Worm (Caenorhabditis elegans) whole organism, L1 larva: ENCODE measurements around the gene F54H5.2.

Experiments
- C16A3.4 ChIP-seq: fragments of 150-350 bp; optimal IDR thresholded peaks from 2 replicates; lab custom pipeline; 2014; ENCODE audit warnings: missing biosample characterization, missing genetic modification characterization
- C34B4.2 ChIP-seq: sonication (generic microtip); optimal IDR thresholded peaks from 2 replicates; lab custom pipeline; 2017; ENCODE audit warnings: mild to moderate bottlenecking, missing genetic modification characterization, missing compliant biosample characterization
- F16B12.6 ChIP-seq: fragments of 150-350 bp; optimal IDR thresholded peaks from 2 replicates; lab custom pipeline; 2014; ENCODE audit warnings: missing biosample characterization, missing genetic modification characterization
- alr-1 ChIP-seq: fragments of 200-800 bp; sonication (Bioruptor generic); optimal IDR thresholded peaks from 2 replicates; lab custom pipeline; 2018; ENCODE audit warnings: borderline replicate concordance, mild to moderate bottlenecking, missing genetic modification characterization, missing compliant biosample characterization
- aly-2 ChIP-seq: fragments of 150-350 bp; optimal IDR thresholded peaks from 2 replicates; lab custom pipeline; 2014; ENCODE audit warnings: missing biosample characterization, missing genetic modification characterization
- ama-1 ChIP-seq: fragments of 150-350 bp; optimal IDR thresholded peaks from 2 replicates; lab custom pipeline; 2014
- blmp-1 ChIP-seq: fragments of 150-350 bp; optimal IDR thresholded peaks from 2 replicates; lab custom pipeline; 2014; ENCODE audit warnings: missing biosample characterization, missing genetic modification characterization
- ceh-82 ChIP-seq, 3 experiments: fragments of 150-350 bp in 1 of 3; sonication (generic microtip) in 2 of 3; optimal IDR thresholded peaks; 2 replicates each; lab custom pipeline; 2014 to 2017; ENCODE audit warnings: missing biosample characterization in 3 of 3, missing genetic modification characterization in 3 of 3
- ceh-88 ChIP-seq: fragments of 200-800 bp; sonication (Bioruptor generic); IDR thresholded peaks from 2 replicates; pipeline ENCODE4 v1.3.6; 2022; ENCODE audit warnings: missing genetic modification characterization, missing compliant biosample characterization
- ceh-90 ChIP-seq: sonication (generic microtip); optimal IDR thresholded peaks from 2 replicates; lab custom pipeline; 2016; ENCODE audit warnings: missing genetic modification characterization, missing compliant biosample characterization
- ces-1 ChIP-seq: fragments of 150-350 bp; optimal IDR thresholded peaks from 2 replicates; lab custom pipeline; 2014; ENCODE audit warnings: missing biosample characterization, missing genetic modification reagents, missing genetic modification characterization
- dpl-1 ChIP-seq, 3 experiments: fragments of 150-350 bp in 2 of 3; sonication (generic microtip) in 1 of 3; optimal IDR thresholded peaks; 2 replicates each; lab custom pipeline; 2014 to 2017; ENCODE audit warnings: missing biosample characterization in 3 of 3, missing genetic modification characterization in 3 of 3, missing genetic modification reagents in 3 of 3
- dsc-1 ChIP-seq: sonication (generic microtip); optimal IDR thresholded peaks from 2 replicates; lab custom pipeline; 2016; ENCODE audit warnings: mild to moderate bottlenecking, missing genetic modification characterization, missing compliant biosample characterization
- elt-3 ChIP-seq, 6 experiments: fragments of 150-350 bp in 1 of 6; sonication (generic microtip); optimal IDR thresholded peaks; 2 replicates each; lab custom pipeline; 2017 to 2018; ENCODE audit warnings: missing biosample characterization in 6 of 6, missing genetic modification characterization in 6 of 6, inconsistent platforms in 1 of 6
- ets-5 ChIP-seq: fragments of 200-800 bp; sonication (Bioruptor generic); IDR thresholded peaks from 2 replicates; pipeline ENCODE4 v1.3.6; 2022; ENCODE audit warnings: missing genetic modification characterization, missing compliant biosample characterization
- fkh-4 ChIP-seq: sonication (generic microtip); optimal IDR thresholded peaks from 2 replicates; lab custom pipeline; 2016; ENCODE audit warnings: missing compliant biosample characterization, missing genetic modification characterization, borderline replicate concordance
- fkh-8 ChIP-seq: sonication (generic microtip); optimal IDR thresholded peaks from 2 replicates; lab custom pipeline; 2016; ENCODE audit warnings: mild to moderate bottlenecking, missing genetic modification characterization, missing compliant biosample characterization
- hpl-2 ChIP-seq: fragments of 150-350 bp; optimal IDR thresholded peaks from 2 replicates; lab custom pipeline; 2014; ENCODE audit warnings: missing biosample characterization, missing genetic modification reagents, missing genetic modification characterization
- isw-1 ChIP-seq: fragments of 200-800 bp; sonication (Bioruptor generic); IDR thresholded peaks from 2 replicates; pipeline ENCODE4 v1.3.6; 2022; ENCODE audit warnings: missing genetic modification characterization, missing compliant biosample characterization
- lin-13 ChIP-seq: fragments of 150-350 bp; optimal IDR thresholded peaks from 2 replicates; lab custom pipeline; 2014; ENCODE audit warnings: missing biosample characterization, missing genetic modification reagents, missing genetic modification characterization
- lin-14 ChIP-seq: fragments of 200-800 bp; sonication (Bioruptor generic); optimal IDR thresholded peaks from 2 replicates; lab custom pipeline; 2018; ENCODE audit warnings: mild to moderate bottlenecking, missing genetic modification characterization, moderate library complexity, missing compliant biosample characterization
- lin-15B ChIP-seq: fragments of 150-350 bp; sonication (generic microtip); optimal IDR thresholded peaks from 3 replicates; lab custom pipeline; 2014; ENCODE audit warnings: missing biosample characterization, missing genetic modification characterization
- lin-35 ChIP-seq, 2 experiments: fragments of 150-350 bp; optimal IDR thresholded peaks; 2 replicates each; lab custom pipeline; 2014; ENCODE audit warnings: missing biosample characterization in 2 of 2, missing genetic modification characterization in 2 of 2, missing genetic modification reagents in 2 of 2
- lin-39 ChIP-seq: fragments of 150-350 bp; optimal IDR thresholded peaks from 2 replicates; lab custom pipeline; 2014; ENCODE audit warnings: missing biosample characterization, missing genetic modification reagents, missing genetic modification characterization
- lsy-2 ChIP-seq, 2 experiments: fragments of 150-350 bp; optimal IDR thresholded peaks; 2 replicates each; lab custom pipeline; 2014; ENCODE audit warnings: missing biosample characterization in 2 of 2, missing genetic modification characterization in 2 of 2
- mef-2 ChIP-seq: fragments of 150-350 bp; optimal IDR thresholded peaks from 2 replicates; lab custom pipeline; 2014; ENCODE audit warnings: missing biosample characterization, missing genetic modification characterization
- mep-1 ChIP-seq: fragments of 150-350 bp; optimal IDR thresholded peaks from 2 replicates; lab custom pipeline; 2014; ENCODE audit warnings: missing biosample characterization, missing genetic modification characterization
- nhr-11 ChIP-seq: fragments of 150-350 bp; optimal IDR thresholded peaks from 2 replicates; lab custom pipeline; 2014; ENCODE audit warnings: missing biosample characterization, missing genetic modification characterization
- nhr-19 ChIP-seq: fragments of 200-800 bp; sonication (Bioruptor generic); conservative IDR thresholded peaks from 2 replicates; pipeline ENCODE4 v1.3.6; 2022; ENCODE audit warnings: missing genetic modification characterization, missing compliant biosample characterization
- nhr-237 ChIP-seq: fragments of 150-350 bp; optimal IDR thresholded peaks from 2 replicates; lab custom pipeline; 2014; ENCODE audit warnings: missing biosample characterization, missing genetic modification characterization
- nhr-47 ChIP-seq: sonication (generic microtip); optimal IDR thresholded peaks from 2 replicates; lab custom pipeline; 2016; ENCODE audit warnings: mild to moderate bottlenecking, missing genetic modification characterization, moderate library complexity, missing compliant biosample characterization
- nhr-71 ChIP-seq: sonication (generic microtip); optimal IDR thresholded peaks from 2 replicates; lab custom pipeline; 2016; ENCODE audit warnings: mild to moderate bottlenecking, missing genetic modification characterization, moderate library complexity, missing compliant biosample characterization
- nhr-76 ChIP-seq: sonication (generic microtip); optimal IDR thresholded peaks from 2 replicates; lab custom pipeline; 2017; ENCODE audit warnings: missing biosample characterization, missing genetic modification characterization
- nhr-85 ChIP-seq: sonication (generic microtip); peaks from one replicate; lab custom pipeline; 2016; ENCODE audit warnings: missing genetic modification characterization, inconsistent platforms, missing compliant biosample characterization
- nhr-90 ChIP-seq: sonication (generic microtip); optimal IDR thresholded peaks from 2 replicates; lab custom pipeline; 2016; ENCODE audit warnings: mild to moderate bottlenecking, missing genetic modification characterization, missing compliant biosample characterization; ENCODE audit not compliant: poor library complexity
- pag-3 ChIP-seq: sonication (generic microtip); optimal IDR thresholded peaks from 2 replicates; lab custom pipeline; 2017; ENCODE audit warnings: missing genetic modification characterization, mild to moderate bottlenecking, missing compliant biosample characterization, antibody characterized with exemption, borderline replicate concordance; ENCODE audit not compliant: insufficient read depth
- pqm-1 ChIP-seq: sonication (generic microtip); optimal IDR thresholded peaks from 3 replicates; lab custom pipeline; 2017; ENCODE audit warnings: missing biosample characterization, missing genetic modification characterization
- rnt-1 ChIP-seq: sonication (generic microtip); optimal IDR thresholded peaks from 2 replicates; lab custom pipeline; 2016; ENCODE audit warnings: mild to moderate bottlenecking, missing genetic modification characterization, moderate library complexity, missing compliant biosample characterization
- snu-23 ChIP-seq: sonication (generic microtip); optimal IDR thresholded peaks from 2 replicates; lab custom pipeline; 2016; ENCODE audit warnings: missing genetic modification characterization, missing compliant biosample characterization
- sup-37 ChIP-seq: fragments of 200-800 bp; sonication (Bioruptor generic); optimal IDR thresholded peaks from 2 replicates; lab custom pipeline; 2018; ENCODE audit warnings: mild to moderate bottlenecking, missing genetic modification characterization, missing compliant biosample characterization
- unc-130 ChIP-seq: fragments of 150-350 bp; optimal IDR thresholded peaks from 2 replicates; lab custom pipeline; 2017; ENCODE audit warnings: missing biosample characterization, missing genetic modification characterization, inconsistent platforms
- unc-30 ChIP-seq: sonication (generic microtip); optimal IDR thresholded peaks from 2 replicates; lab custom pipeline; 2017; ENCODE audit warnings: missing biosample characterization, missing genetic modification characterization
- unc-62 ChIP-seq: fragments of 150-350 bp; optimal IDR thresholded peaks from 2 replicates; lab custom pipeline; 2014; ENCODE audit warnings: missing biosample characterization, missing genetic modification reagents, missing genetic modification characterization
- unc-98 ChIP-seq: fragments of 200-800 bp; sonication (Bioruptor generic); IDR thresholded peaks from 2 replicates; pipeline ENCODE4 v1.3.6; 2022; ENCODE audit warnings: missing genetic modification characterization, missing compliant biosample characterization
- xbp-1 ChIP-seq: sonication (generic microtip); optimal IDR thresholded peaks from 2 replicates; lab custom pipeline; 2016; ENCODE audit warnings: missing genetic modification characterization, missing compliant biosample characterization
- zip-4 ChIP-seq: fragments of 200-800 bp; sonication (Bioruptor generic); optimal IDR thresholded peaks from 2 replicates; lab custom pipeline; 2018; ENCODE audit warnings: mild to moderate bottlenecking, missing genetic modification characterization, moderate library complexity, missing compliant biosample characterization

Gene F54H5.2

DNA sequence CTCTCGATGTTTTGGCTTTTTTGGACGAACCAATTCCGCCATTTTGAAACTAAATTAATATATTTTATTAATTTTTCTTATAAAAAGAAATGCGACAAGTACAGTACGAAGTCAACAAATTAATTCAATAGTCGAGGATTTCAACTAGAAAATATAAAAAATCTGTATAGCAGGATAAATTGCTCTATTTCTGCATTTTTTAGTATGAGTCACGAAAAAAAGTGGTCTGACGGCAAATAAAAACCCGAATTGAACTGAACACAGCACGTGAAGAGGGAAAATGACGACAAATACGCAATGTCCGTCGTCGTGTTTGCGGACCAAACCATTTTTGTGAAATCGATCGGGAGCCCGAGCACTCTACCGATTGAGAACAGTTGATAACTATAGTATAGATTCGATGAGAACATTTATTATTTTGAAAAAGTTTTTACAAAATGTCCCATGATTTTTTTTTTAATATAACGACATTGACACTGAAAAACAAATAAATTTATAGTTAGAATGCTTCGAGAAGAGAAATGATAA is 17.9 kb upstream of the F54H5.2 start, which contains the start of gene epg-5 (continued):
- no peak for TF ChIP-seq nhr-19
- TF ChIP-seq nhr-71 (tag; lab: Kevin White, UChicago), result peak; percentile 38
- no peak for TF ChIP-seq ces-1 (GFP tag; lab: Kevin White, UChicago)
- peak; percentile 41 for TF ChIP-seq blmp-1 (tag; lab: Kevin White, UChicago)
- TF ChIP-seq lin-13 (GFP tag; lab: Kevin White, UChicago), result no peak
- TF ChIP-seq C16A3.4 (tag; lab: Kevin White, UChicago), result peak; percentile 6
- TF ChIP-seq ama-1 (lab: Kevin White, UChicago), result no peak
- no peak for TF ChIP-seq fkh-4 (tag; lab: Kevin White, UChicago)
- no peak for TF ChIP-seq lin-15B (tag; lab: Kevin White, UChicago)
- no peak for TF ChIP-seq unc-30 (tag; lab: Kevin White, UChicago)
- no peak for TF ChIP-seq hpl-2
- TF ChIP-seq nhr-47 (tag; lab: Kevin White, UChicago), result peak; percentile 8
- TF ChIP-seq nhr-76 (tag; lab: Kevin White, UChicago), result no peak
- peak; percentile 57 to 60 for TF ChIP-seq lin-35 (GFP tag; optimal IDR thresholded peaks at IDR 0.05; lab: Kevin White, UChicago)
- TF ChIP-seq pqm-1 (tag; lab: Kevin White, UChicago), result no peak
- no peak for TF ChIP-seq ets-5 (GFP tag; lab: Robert Waterston, UW)
- no peak for TF ChIP-seq alr-1
- peak in 1 of 3 experiments; percentile 14 for TF ChIP-seq ceh-82 (tag; optimal IDR thresholded peaks at IDR 0.05; lab: Kevin White, UChicago)
- TF ChIP-seq zip-4 (GFP tag; lab: Kevin White, UChicago), result no peak
- peak; percentile 89 for TF ChIP-seq F16B12.6 (tag; lab: Kevin White, UChicago)
- TF ChIP-seq rnt-1 (tag; lab: Kevin White, UChicago), result peak; percentile 31
- TF ChIP-seq fkh-8, result no peak
- no peak for TF ChIP-seq lin-39
- no peak for TF ChIP-seq mef-2
- no peak for TF ChIP-seq nhr-11
- TF ChIP-seq sup-37 (GFP tag; lab: Kevin White, UChicago), result no peak
- TF ChIP-seq C34B4.2, result no peak
- TF ChIP-seq unc-130 (tag; lab: Kevin White, UChicago), result no peak
- TF ChIP-seq ceh-90, result no peak
- no peak for TF ChIP-seq pag-3
- no peak for TF ChIP-seq unc-98

DNA sequence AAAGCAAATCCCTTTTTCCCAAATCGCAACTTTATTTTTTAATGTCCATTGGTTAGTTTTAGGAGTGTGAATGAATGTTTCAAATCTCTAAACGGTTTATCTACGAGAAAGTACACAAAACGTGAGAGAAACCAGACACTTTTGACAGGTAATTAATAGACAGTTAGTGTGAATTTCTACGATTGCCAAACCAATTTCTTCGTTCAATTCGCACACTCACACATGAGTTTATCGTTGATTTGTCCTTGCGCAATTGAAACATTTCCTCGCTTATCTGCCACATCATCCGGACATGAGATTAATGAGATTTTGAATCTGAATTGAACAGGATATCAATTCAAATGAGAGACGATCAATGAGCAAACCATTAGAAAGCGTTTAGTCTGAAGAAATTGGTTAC is 17.0 kb upstream of the F54H5.2 start:
- TF ChIP-seq zip-4 (GFP tag; lab: Kevin White, UChicago) (no peak), lin-14 (GFP tag; lab: Kevin White, UChicago) (peak; percentile 74), lsy-2 (tag; optimal IDR thresholded peaks at IDR 0.05; lab: Kevin White, UChicago) (peak; percentile 0 to 31), dpl-1 (GFP tag; optimal IDR thresholded peaks at IDR 0.05; lab: Kevin White, UChicago) (no peak), xbp-1 (tag; lab: Kevin White, UChicago) (no peak), nhr-90 (tag; lab: Kevin White, UChicago) (peak; percentile 1), nhr-237 (tag; lab: Kevin White, UChicago) (no peak), dsc-1 (no peak), aly-2 (tag; lab: Kevin White, UChicago) (no peak), nhr-71 (tag; lab: Kevin White, UChicago) (peak; percentile 19), ceh-88 (no peak), snu-23 (GFP tag; lab: Kevin White, UChicago) (peak; percentile 31), blmp-1 (tag; lab: Kevin White, UChicago) (peak; percentile 54), C16A3.4 (tag; lab: Kevin White, UChicago) (peak; percentile 4), mep-1 (tag; lab: Kevin White, UChicago) (peak; percentile 66), unc-62 (GFP tag; lab: Kevin White, UChicago) (no peak), elt-3 (tag; optimal IDR thresholded peaks at IDR 0.05; lab: Kevin White, UChicago) (peak in 3 of 6 experiments; percentile 13 to 48 (median 25)), isw-1 (GFP tag; lab: Robert Waterston, UW) (no peak), nhr-85 (peak; percentile 87)
- TF ChIP-seq, all 84 proteins: peak for 10
